Fruit fly (Drosophila melanogaster) whole organism, embryonic: ENCODE measurements around the gene ich.

Experiments used
- Abd-B ChIP-seq: fragments of 200-800 bp; sonication (Bioruptor generic); optimal IDR thresholded peaks from 2 replicates; lab custom pipeline; 2018; ENCODE audit warnings: missing biosample characterization, mild to moderate bottlenecking, missing genetic modification characterization, moderate library complexity
- BtbVII ChIP-seq: fragments of 200-800 bp; sonication (Bioruptor generic); optimal IDR thresholded peaks from 3 replicates; lab custom pipeline; 2017; ENCODE audit warnings: missing biosample characterization, mild to moderate bottlenecking, missing genetic modification characterization
- CG11093 ChIP-seq: fragments of 200-800 bp; sonication (Bioruptor generic); IDR thresholded peaks from 3 replicates; pipeline ENCODE4 v1.3.6; 2022; ENCODE audit warnings: missing biosample characterization, missing genetic modification characterization
- CG31388 ChIP-seq: fragments of 200-800 bp; sonication (Bioruptor generic); optimal IDR thresholded peaks from 2 replicates; lab custom pipeline; 2016; ENCODE audit warnings: missing biosample characterization, missing genetic modification characterization
- Ets65A ChIP-seq: fragments of 200-800 bp; sonication (Bioruptor generic); peaks from one replicate; lab custom pipeline; 2016; ENCODE audit warnings: missing biosample characterization, missing genetic modification characterization
- al ChIP-seq: fragments of 200-800 bp; sonication (Bioruptor generic); IDR thresholded peaks from 2 replicates; pipeline ENCODE4 v1.3.6; 2022; ENCODE audit warnings: missing biosample characterization, missing genetic modification characterization
- fru ChIP-seq: fragments of >200 bp; optimal IDR thresholded peaks from 2 replicates; lab custom pipeline; 2017
- lola ChIP-seq, 3 experiments: fragments of >200 bp in 2 of 3; fragments of 200-800 bp in 1 of 3; sonication (Bioruptor generic) in 1 of 3; optimal IDR thresholded peaks; 2 replicates each; lab custom pipeline; 2017 to 2019; ENCODE audit warnings: missing biosample characterization in 3 of 3, missing genetic modification characterization in 3 of 3, mild to moderate bottlenecking in 1 of 3, moderate library complexity in 1 of 3
- oc ChIP-seq: fragments of 200-800 bp; sonication (Bioruptor generic); optimal IDR thresholded peaks from 2 replicates; lab custom pipeline; 2018; ENCODE audit warnings: missing biosample characterization, mild to moderate bottlenecking, missing genetic modification characterization, moderate library complexity
- zfh2 ChIP-seq: fragments of 200-800 bp; sonication (Bioruptor generic); optimal IDR thresholded peaks from 2 replicates; lab custom pipeline; 2016; ENCODE audit warnings: missing biosample characterization, missing genetic modification characterization

dm6 chr3R:8934930-8935329 lies 27.9 kb downstream of the ich start, which contains the start of gene osk:
- TF ChIP-seq Abd-B (GFP tag; lab: Kevin White, UChicago), result no peak
- no peak for TF ChIP-seq zfh2
- TF ChIP-seq oc, result no peak
- no peak for TF ChIP-seq Ets65A (GFP tag; lab: Kevin White, UChicago)
- TF ChIP-seq CG11093 (GFP tag; lab: Robert Waterston, UW), result no peak
- TF ChIP-seq lola (GFP tag; optimal IDR thresholded peaks at IDR 0.05; lab: Kevin White, UChicago), result no peak
- no peak for TF ChIP-seq BtbVII (GFP tag; lab: Kevin White, UChicago)
- TF ChIP-seq CG31388 (GFP tag; lab: Kevin White, UChicago), result no peak
- no peak for TF ChIP-seq al (GFP tag; lab: Robert Waterston, UW)
- TF ChIP-seq fru, result no peak
